Worm (Caenorhabditis elegans): ENCODE measurements around the gene chtb-1.

DNA sequence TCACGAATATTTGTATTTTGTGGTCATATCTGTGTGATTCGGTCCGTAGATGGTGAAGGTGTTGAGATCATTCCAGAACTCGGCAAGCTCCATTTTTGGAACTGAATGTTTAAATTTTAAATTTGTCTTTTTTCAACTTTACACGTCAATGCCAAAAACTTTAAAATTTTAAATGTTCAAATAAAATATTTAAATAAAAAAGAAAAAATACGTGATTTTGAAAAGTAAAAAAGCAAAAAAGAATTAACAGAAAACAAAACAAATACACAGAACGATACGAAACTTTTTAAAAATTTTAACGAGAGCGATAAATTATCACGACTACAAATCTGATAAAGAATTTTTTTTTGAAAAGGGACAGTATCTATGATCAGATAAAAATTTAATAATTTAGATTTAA lies 21.1 kb downstream of the chtb-1 start, which contains the start of gene elo-4:
- TF ChIP-seq hnd-1 (tag; optimal IDR thresholded peaks at IDR 0.05) (no peak), hmbx-1 (tag; optimal IDR thresholded peaks at IDR 0.05) (no peak), ets-7 (tag; optimal IDR thresholded peaks at IDR 0.05) (no peak), ama-1 (optimal IDR thresholded peaks at IDR 0.05) (no peak), pes-1 (GFP tag; IDR thresholded peaks at IDR 0.05) (no peak), ceh-13 (GFP tag; optimal IDR thresholded peaks at IDR 0.05) (no peak), B0310.2 (tag; optimal IDR thresholded peaks at IDR 0.05) (no peak), F13C5.2 (tag; optimal IDR thresholded peaks at IDR 0.05) (no peak), tra-4 (tag; optimal IDR thresholded peaks at IDR 0.05) (no peak), aly-1 (tag; optimal IDR thresholded peaks at IDR 0.05) (no peak), sea-1 (GFP tag; conservative IDR thresholded peaks at IDR 0.05) (no peak), tbx-37 (GFP tag; conservative IDR thresholded peaks at IDR 0.05) (no peak), ceh-36 (tag; optimal IDR thresholded peaks at IDR 0.05) (no peak), tbx-11 (GFP tag; IDR thresholded peaks at IDR 0.05) (no peak)

Measured in whole organism, early embryonic.